Fruit fly (Drosophila melanogaster): ENCODE measurements around the gene CG17917.

- peak; percentile 44 for TF ChIP-seq sd (tag; optimal IDR thresholded peaks at IDR 0.05)
- TF ChIP-seq CG1647 (GFP tag; optimal IDR thresholded peaks at IDR 0.05), result no peak
- TF ChIP-seq CG10274 (GFP tag; optimal IDR thresholded peaks at IDR 0.05), result no peak
- TF ChIP-seq CG1792 (GFP tag; optimal IDR thresholded peaks at IDR 0.05), result no peak
- TF ChIP-seq CG3847 (GFP tag; IDR thresholded peaks at IDR 0.05), result no peak
- no peak for TF ChIP-seq CG8924 (tag; optimal IDR thresholded peaks at IDR 0.05)
- TF ChIP-seq CG12219 (GFP tag; optimal IDR thresholded peaks at IDR 0.05), result no peak
Measured at dm6 chr3R:6294046-6294445, 47.7 kb upstream of the CG17917 start.
